Fruit fly (Drosophila melanogaster) whole organism, embryonic: ENCODE data around the gene HemK2.

Experiments used
- Antp ChIP-seq: fragments of 200-800 bp; sonication (Bioruptor generic); optimal IDR thresholded peaks from 3 replicates; lab custom pipeline; 2016; ENCODE audit warnings: missing biosample characterization, missing genetic modification characterization
- CG10267 ChIP-seq: fragments of 200-800 bp; sonication (Bioruptor generic); optimal IDR thresholded peaks from 2 replicates; lab custom pipeline; 2018; ENCODE audit warnings: missing biosample characterization, mild to moderate bottlenecking, missing genetic modification characterization, moderate library complexity
- CG11696 ChIP-seq: fragments of 200-800 bp; sonication (Bioruptor generic); IDR thresholded peaks from 2 replicates; pipeline ENCODE4 v1.3.6; 2022; ENCODE audit warnings: missing biosample characterization, missing genetic modification characterization
- CG1529 ChIP-seq: fragments of 200-800 bp; sonication (Bioruptor generic); optimal IDR thresholded peaks from 3 replicates; lab custom pipeline; 2018; ENCODE audit warnings: missing biosample characterization, missing genetic modification characterization
- CG15601 ChIP-seq: fragments of 200-800 bp; sonication (Bioruptor generic); optimal IDR thresholded peaks from 3 replicates; lab custom pipeline; 2019; ENCODE audit warnings: missing biosample characterization, mild to moderate bottlenecking, missing genetic modification characterization, moderate library complexity
- CG16779 ChIP-seq: fragments of 200-800 bp; sonication (Bioruptor generic); IDR thresholded peaks from 2 replicates; pipeline ENCODE4 v1.3.6; 2022; ENCODE audit warnings: missing biosample characterization, missing genetic modification characterization
- CG16815 ChIP-seq: fragments of 200-800 bp; sonication (Bioruptor generic); optimal IDR thresholded peaks from 3 replicates; lab custom pipeline; 2017; ENCODE audit warnings: missing biosample characterization, mild to moderate bottlenecking, missing genetic modification characterization
- CG17568 ChIP-seq: fragments of 200-800 bp; sonication (Bioruptor generic); optimal IDR thresholded peaks from 2 replicates; lab custom pipeline; 2018; ENCODE audit warnings: missing biosample characterization, mild to moderate bottlenecking, missing genetic modification characterization, moderate library complexity
- CG17612 ChIP-seq: fragments of 200-800 bp; sonication (Bioruptor generic); IDR thresholded peaks from 2 replicates; pipeline ENCODE4 v1.3.6; 2022; ENCODE audit warnings: missing biosample characterization, missing genetic modification characterization
- CG17802 ChIP-seq: fragments of 200-800 bp; sonication (Bioruptor generic); optimal IDR thresholded peaks from 2 replicates; lab custom pipeline; 2018; ENCODE audit warnings: missing biosample characterization, mild to moderate bottlenecking, missing genetic modification characterization, moderate library complexity
- CG2116 ChIP-seq: fragments of 200-800 bp; sonication (Bioruptor generic); optimal IDR thresholded peaks from 3 replicates; lab custom pipeline; 2018; ENCODE audit warnings: missing biosample characterization, mild to moderate bottlenecking, missing genetic modification characterization
- CG31365 ChIP-seq: fragments of 200-800 bp; sonication (Bioruptor generic); optimal IDR thresholded peaks from 2 replicates; lab custom pipeline; 2018; ENCODE audit warnings: missing biosample characterization, mild to moderate bottlenecking, missing genetic modification characterization
- CG32532 ChIP-seq: fragments of 200-800 bp; sonication (Bioruptor generic); IDR thresholded peaks from 2 replicates; pipeline ENCODE4 v1.3.6; 2022; ENCODE audit warnings: missing biosample characterization, missing genetic modification characterization
- CG8765 ChIP-seq: fragments of 200-800 bp; sonication (Bioruptor generic); IDR thresholded peaks from 2 replicates; pipeline ENCODE4 v1.3.6; 2022; ENCODE audit warnings: missing biosample characterization, missing genetic modification characterization
- CG8944 ChIP-seq: fragments of 200-800 bp; sonication (Bioruptor generic); optimal IDR thresholded peaks from 3 replicates; lab custom pipeline; 2016; ENCODE audit warnings: missing biosample characterization, missing genetic modification characterization
- CG9215 ChIP-seq: fragments of 200-800 bp; sonication (Bioruptor generic); IDR thresholded peaks from 2 replicates; pipeline ENCODE4 v1.3.6; 2022; ENCODE audit warnings: missing biosample characterization, missing genetic modification characterization
- CG9797 ChIP-seq: fragments of 200-800 bp; sonication (Bioruptor generic); optimal IDR thresholded peaks from 3 replicates; lab custom pipeline; 2018; ENCODE audit warnings: missing biosample characterization, mild to moderate bottlenecking, missing genetic modification characterization
- Fer2 ChIP-seq: fragments of 200-800 bp; sonication (Bioruptor generic); optimal IDR thresholded peaks from 2 replicates; lab custom pipeline; 2018; ENCODE audit warnings: missing biosample characterization, mild to moderate bottlenecking, missing genetic modification characterization, moderate library complexity
- GATAe ChIP-seq: fragments of 200-800 bp; sonication (Bioruptor generic); conservative IDR thresholded peaks from 2 replicates; pipeline ENCODE4 v1.3.6; 2022; ENCODE audit warnings: missing biosample characterization, missing genetic modification characterization
- HLHmδ ChIP-seq: fragments of 200-800 bp; sonication (Bioruptor generic); optimal IDR thresholded peaks from 2 replicates; lab custom pipeline; 2018; ENCODE audit warnings: missing biosample characterization, mild to moderate bottlenecking, missing genetic modification characterization, moderate library complexity
- HmgD ChIP-seq: fragments of 200-800 bp; sonication (Bioruptor generic); optimal IDR thresholded peaks from 3 replicates; lab custom pipeline; 2016; ENCODE audit warnings: missing biosample characterization, missing genetic modification characterization
- Hsf ChIP-seq: fragments of 200-800 bp; sonication (Bioruptor generic); optimal IDR thresholded peaks from 3 replicates; lab custom pipeline; 2016; ENCODE audit warnings: missing biosample characterization, missing genetic modification characterization
- Myb ChIP-seq: fragments of 200-800 bp; sonication (Bioruptor generic); optimal IDR thresholded peaks from 2 replicates; lab custom pipeline; 2016; ENCODE audit warnings: missing biosample characterization, missing genetic modification characterization
- NK7.1 ChIP-seq: fragments of 200-800 bp; sonication (Bioruptor generic); optimal IDR thresholded peaks from 3 replicates; lab custom pipeline; 2016; ENCODE audit warnings: missing biosample characterization, missing genetic modification characterization
- Nf-YA ChIP-seq: fragments of 200-800 bp; sonication (Bioruptor generic); IDR thresholded peaks from 2 replicates; pipeline ENCODE4 v1.3.6; 2022; ENCODE audit warnings: missing biosample characterization, missing genetic modification characterization
- Nf-YB ChIP-seq: fragments of 200-800 bp; sonication (Bioruptor generic); optimal IDR thresholded peaks from 3 replicates; lab custom pipeline; 2019; ENCODE audit warnings: missing biosample characterization, mild to moderate bottlenecking, missing genetic modification characterization, moderate library complexity
- Opbp ChIP-seq: fragments of 200-800 bp; sonication (Bioruptor generic); IDR thresholded peaks from 3 replicates; pipeline ENCODE4 v1.3.6; 2022; ENCODE audit warnings: missing biosample characterization, missing genetic modification characterization; ENCODE audit not compliant: partially characterized antibody
- Poxn ChIP-seq: fragments of 200-800 bp; sonication (Bioruptor generic); IDR thresholded peaks from 2 replicates; pipeline ENCODE4 v1.3.6; 2022; ENCODE audit warnings: missing biosample characterization, missing genetic modification characterization
- ase ChIP-seq: fragments of 200-800 bp; sonication (Bioruptor generic); IDR thresholded peaks from 3 replicates; pipeline ENCODE4 v1.3.6; 2022; ENCODE audit warnings: missing biosample characterization, missing genetic modification characterization
- bbx ChIP-seq: fragments of 200-800 bp; sonication (Bioruptor generic); IDR thresholded peaks from 2 replicates; pipeline ENCODE4 v1.3.6; 2022; ENCODE audit warnings: missing biosample characterization, missing genetic modification characterization; ENCODE audit not compliant: partially characterized antibody
- chm ChIP-seq: fragments of 200-800 bp; sonication (Bioruptor generic); IDR thresholded peaks from 2 replicates; pipeline ENCODE4 v1.3.6; 2022; ENCODE audit warnings: missing biosample characterization, missing genetic modification characterization
- ci ChIP-seq: fragments of 200-800 bp; sonication (Bioruptor generic); IDR thresholded peaks from 3 replicates; pipeline ENCODE4 v1.3.6; 2022; ENCODE audit warnings: missing biosample characterization, missing genetic modification characterization
- crc ChIP-seq: fragments of 200-800 bp; sonication (Bioruptor generic); optimal IDR thresholded peaks from 2 replicates; lab custom pipeline; 2016; ENCODE audit warnings: missing biosample characterization, missing genetic modification characterization
- disco-r ChIP-seq: fragments of 200-800 bp; sonication (Bioruptor generic); optimal IDR thresholded peaks from 2 replicates; lab custom pipeline; 2016; ENCODE audit warnings: missing biosample characterization, missing genetic modification characterization
- dm ChIP-seq: fragments of 200-800 bp; sonication (Bioruptor generic); optimal IDR thresholded peaks from 3 replicates; lab custom pipeline; 2016; ENCODE audit warnings: missing biosample characterization, missing genetic modification characterization
- emc ChIP-seq: fragments of 200-800 bp; sonication (Bioruptor generic); optimal IDR thresholded peaks from 2 replicates; lab custom pipeline; 2016; ENCODE audit warnings: missing biosample characterization, missing genetic modification characterization
- grau ChIP-seq: fragments of 200-800 bp; optimal IDR thresholded peaks from 3 replicates; lab custom pipeline; 2019; ENCODE audit warnings: missing biosample characterization, mild to moderate bottlenecking, missing genetic modification characterization, moderate library complexity
- gsb ChIP-seq: fragments of 200-800 bp; sonication (Bioruptor generic); IDR thresholded peaks from 2 replicates; pipeline ENCODE4 v1.3.6; 2022; ENCODE audit warnings: missing biosample characterization, missing genetic modification characterization
- inv ChIP-seq: fragments of 200-800 bp; sonication (Bioruptor generic); IDR thresholded peaks from 2 replicates; pipeline ENCODE4 v1.3.6; 2022; ENCODE audit warnings: missing biosample characterization, missing genetic modification characterization; ENCODE audit not compliant: partially characterized antibody
- jigr1 ChIP-seq: fragments of 200-800 bp; sonication (Bioruptor generic); IDR thresholded peaks from 3 replicates; pipeline ENCODE4 v1.3.6; 2022; ENCODE audit warnings: missing biosample characterization, missing genetic modification characterization
- klu ChIP-seq: fragments of 200-800 bp; sonication (Bioruptor generic); IDR thresholded peaks from 2 replicates; pipeline ENCODE4 v1.3.6; 2022; ENCODE audit warnings: missing biosample characterization, missing genetic modification characterization
- nmo ChIP-seq: fragments of 200-800 bp; sonication (Bioruptor generic); optimal IDR thresholded peaks from 2 replicates; lab custom pipeline; 2018; ENCODE audit warnings: missing biosample characterization, mild to moderate bottlenecking, missing genetic modification characterization, moderate library complexity
- odd ChIP-seq: fragments of 200-800 bp; sonication (Bioruptor generic); optimal IDR thresholded peaks from 2 replicates; lab custom pipeline; 2017; ENCODE audit warnings: missing biosample characterization, mild to moderate bottlenecking, missing genetic modification characterization
- p53 ChIP-seq: fragments of 200-800 bp; sonication (Bioruptor generic); optimal IDR thresholded peaks from 2 replicates; lab custom pipeline; 2016; ENCODE audit warnings: missing biosample characterization, missing genetic modification characterization
- pho ChIP-seq: fragments of 200-800 bp; sonication (Bioruptor generic); optimal IDR thresholded peaks from 2 replicates; lab custom pipeline; 2016; ENCODE audit warnings: missing biosample characterization, missing genetic modification characterization
- ranshi ChIP-seq: fragments of 200-800 bp; sonication (Bioruptor generic); IDR thresholded peaks from 2 replicates; pipeline ENCODE4 v1.3.6; 2022; ENCODE audit warnings: missing biosample characterization, missing genetic modification characterization
- so ChIP-seq: fragments of 200-800 bp; sonication (Bioruptor generic); IDR thresholded peaks from 3 replicates; pipeline ENCODE4 v1.3.6; 2022; ENCODE audit warnings: missing biosample characterization, missing genetic modification characterization
- tup ChIP-seq: fragments of 200-800 bp; sonication (Bioruptor generic); optimal IDR thresholded peaks from 2 replicates; lab custom pipeline; 2016; ENCODE audit warnings: missing biosample characterization, mild to moderate bottlenecking, missing genetic modification characterization, moderate library complexity
- vnd ChIP-seq: fragments of 200-800 bp; sonication (Bioruptor generic); IDR thresholded peaks from 3 replicates; pipeline ENCODE4 v1.3.6; 2022; ENCODE audit warnings: missing biosample characterization, missing genetic modification characterization; ENCODE audit not compliant: partially characterized antibody
- z ChIP-seq: fragments of 200-800 bp; sonication (Bioruptor generic); IDR thresholded peaks from 3 replicates; pipeline ENCODE4 v1.3.6; 2022; ENCODE audit warnings: missing biosample characterization, missing genetic modification characterization

HemK2 gene

dm6 chr2L:2752460-2753411 lies 6.7 kb downstream of the HemK2 start, which contains the start of gene Pgk (continued):
- no peak for TF ChIP-seq vnd (GFP tag; lab: Robert Waterston, UW)
- no peak for TF ChIP-seq CG17802 (tag; lab: Kevin White, UChicago)
- TF ChIP-seq tup (GFP tag; lab: Kevin White, UChicago), result peak; percentile 34
- TF ChIP-seq Poxn (GFP tag; lab: Robert Waterston, UW), result no peak
- TF ChIP-seq HmgD (GFP tag; lab: Kevin White, UChicago), result peak; percentile 36
- no peak for TF ChIP-seq CG17612 (GFP tag; lab: Robert Waterston, UW)
- no peak for TF ChIP-seq klu (GFP tag; lab: Robert Waterston, UW)
- TF ChIP-seq CG1529 (GFP tag; lab: Kevin White, UChicago), result peak; percentile 38
- peak; percentile 89 for TF ChIP-seq Nf-YB (GFP tag; lab: Kevin White, UChicago)
- TF ChIP-seq p53 (GFP tag; lab: Kevin White, UChicago), result peak; percentile 98
- TF ChIP-seq CG8944 (GFP tag; lab: Kevin White, UChicago), result peak; percentile 17
- TF ChIP-seq jigr1 (GFP tag; lab: Robert Waterston, UW), result no peak
- no peak for TF ChIP-seq inv
- TF ChIP-seq CG2116 (GFP tag; lab: Kevin White, UChicago), result peak; percentile 29
- TF ChIP-seq ase (GFP tag; lab: Robert Waterston, UW), result no peak
- TF ChIP-seq Hsf (GFP tag; lab: Kevin White, UChicago), result peak; percentile 23
- TF ChIP-seq CG9215 (GFP tag; lab: Robert Waterston, UW), result no peak
- no peak for TF ChIP-seq chm (GFP tag; lab: Robert Waterston, UW)
- TF ChIP-seq Myb (GFP tag; lab: Kevin White, UChicago), result peak; percentile 37
- TF ChIP-seq pho (GFP tag; lab: Kevin White, UChicago), result peak; percentile 47
- no peak for TF ChIP-seq ranshi (GFP tag; lab: Robert Waterston, UW)
- TF ChIP-seq gsb, result no peak
- no peak for TF ChIP-seq CG16815 (GFP tag; lab: Kevin White, UChicago)
- TF ChIP-seq so (GFP tag; lab: Robert Waterston, UW), result no peak
- peak; percentile 44 for TF ChIP-seq CG10267 (tag; lab: Kevin White, UChicago)
- no peak for TF ChIP-seq crc
- no peak for TF ChIP-seq dm
- no peak for TF ChIP-seq ci (GFP tag; lab: Robert Waterston, UW)
- no peak for TF ChIP-seq Opbp (GFP tag; lab: Robert Waterston, UW)
- TF ChIP-seq nmo (GFP tag; lab: Kevin White, UChicago), result peak; percentile 25
- no peak for TF ChIP-seq CG8765 (GFP tag; lab: Robert Waterston, UW)
- no peak for TF ChIP-seq emc (GFP tag; lab: Kevin White, UChicago)
- TF ChIP-seq CG15601 (tag; lab: Kevin White, UChicago), result peak; percentile 23
- no peak for TF ChIP-seq CG16779 (GFP tag; lab: Robert Waterston, UW)
- no peak for TF ChIP-seq Nf-YA (GFP tag; lab: Robert Waterston, UW)
- TF ChIP-seq NK7.1, result peak; percentile 53
- no peak for TF ChIP-seq GATAe (GFP tag; lab: Robert Waterston, UW)
- TF ChIP-seq grau (tag; lab: Kevin White, UChicago), result peak; percentile 42
- no peak for TF ChIP-seq bbx (GFP tag; lab: Robert Waterston, UW)
- no peak for TF ChIP-seq CG11696 (GFP tag; lab: Robert Waterston, UW)
- TF ChIP-seq HLHmδ (GFP tag; lab: Kevin White, UChicago), result peak; percentile 88
- TF ChIP-seq Fer2, result no peak
- peak; percentile 53 for TF ChIP-seq Antp (GFP tag; lab: Kevin White, UChicago)
- TF ChIP-seq z (GFP tag; lab: Robert Waterston, UW), result no peak
- TF ChIP-seq CG31365 (tag; lab: Kevin White, UChicago), result peak; percentile 58
- no peak for TF ChIP-seq CG9797 (GFP tag; lab: Kevin White, UChicago)
- peak; percentile 65 for TF ChIP-seq odd
- TF ChIP-seq CG17568 (GFP tag; lab: Kevin White, UChicago), result peak; percentile 80
- peak; percentile 3 for TF ChIP-seq disco-r
- TF ChIP-seq CG32532, result no peak
